Fruit fly (Drosophila melanogaster): ENCODE measurements around the gene CG43050.

Gene CG43050

dm6 chr2L:13083423-13084079 is 35.5 kb upstream of the CG43050 start (continued):
- TF ChIP-seq CG14014 (GFP tag; IDR thresholded peaks at IDR 0.05) (peak; percentile 93), pho (GFP tag; optimal IDR thresholded peaks at IDR 0.05) (peak; percentile 91), kni (GFP tag; optimal IDR thresholded peaks at IDR 0.05) (peak; percentile 13), gt (GFP tag; IDR thresholded peaks at IDR 0.05) (peak; percentile 16; the same call in 1 of the 2 replicates), CG7963 (GFP tag; IDR thresholded peaks at IDR 0.05; ENCODE audit: partially characterized antibody) (no peak), bigmax (GFP tag; optimal IDR thresholded peaks at IDR 0.05) (peak; percentile 20), pfk (GFP tag; optimal IDR thresholded peaks at IDR 0.05) (no peak), CG2199 (GFP tag; IDR thresholded peaks at IDR 0.05) (no peak), Usf (GFP tag; optimal IDR thresholded peaks at IDR 0.05) (peak; percentile 5), abd-A (tag; optimal IDR thresholded peaks at IDR 0.05) (peak; percentile 51), emc (GFP tag; optimal IDR thresholded peaks at IDR 0.05) (peak; percentile 81), sens (GFP tag) (peak; percentile 89), Tbp (GFP tag; optimal IDR thresholded peaks at IDR 0.05) (no peak), bab2 (GFP tag; optimal IDR thresholded peaks at IDR 0.05) (peak; percentile 91), CG1233 (GFP tag; optimal IDR thresholded peaks at IDR 0.05) (peak; percentile 55), BEAF-32 (GFP tag; optimal IDR thresholded peaks at IDR 0.05) (no peak), nerfin-1 (tag; optimal IDR thresholded peaks at IDR 0.05) (no peak), Chrac-16 (GFP tag; optimal IDR thresholded peaks at IDR 0.05) (peak; percentile 81), bowl (GFP tag; IDR thresholded peaks at IDR 0.05) (0 out of 2 replicates have a peak, but pooled peaks have one; percentile 52), CG12155 (GFP tag; optimal IDR thresholded peaks at IDR 0.05) (peak; percentile 84), Antp (GFP tag; optimal IDR thresholded peaks at IDR 0.05) (peak; percentile 82), Dek (tag; optimal IDR thresholded peaks at IDR 0.05) (no peak), CG8924 (tag; optimal IDR thresholded peaks at IDR 0.05) (peak; percentile 76), CG6654 (GFP tag; optimal IDR thresholded peaks at IDR 0.05) (peak; percentile 62), CG2889 (GFP tag; IDR thresholded peaks at IDR 0.05) (peak; percentile 89)

- TF ChIP-seq ems (GFP tag; optimal IDR thresholded peaks at IDR 0.05) (no peak), CG3995 (GFP tag; optimal IDR thresholded peaks at IDR 0.05) (no peak), lmd (GFP tag; IDR thresholded peaks at IDR 0.05) (no peak), Opbp (GFP tag; IDR thresholded peaks at IDR 0.05; ENCODE audit: partially characterized antibody) (no peak), Nf-YC (tag; optimal IDR thresholded peaks at IDR 0.05) (no peak), CG31441 (GFP tag; IDR thresholded peaks at IDR 0.05) (no peak), lola (GFP tag; optimal IDR thresholded peaks at IDR 0.05) (no peak), jumu (GFP tag; optimal IDR thresholded peaks at IDR 0.05) (no peak), CG4730 (GFP tag; IDR thresholded peaks at IDR 0.05) (no peak), CG2129 (GFP tag; IDR thresholded peaks at IDR 0.05; ENCODE audit: partially characterized antibody) (no peak), stc (GFP tag; IDR thresholded peaks at IDR 0.05) (no peak), sim (GFP tag; IDR thresholded peaks at IDR 0.05) (no peak), CG7839 (tag; optimal IDR thresholded peaks at IDR 0.05) (no peak), CG10267 (tag; optimal IDR thresholded peaks at IDR 0.05) (no peak), Mad (GFP tag; optimal IDR thresholded peaks at IDR 0.05) (no peak), CG10366 (GFP tag; IDR thresholded peaks at IDR 0.05) (no peak), zfh2 (GFP tag; optimal IDR thresholded peaks at IDR 0.05) (no peak), tgo (GFP tag; IDR thresholded peaks at IDR 0.05) (no peak)
These were observed 32.4 kb upstream of the CG43050 start for dm6 chr2L:13086712-13087111.

Measured in whole organism, embryonic.